Fruit fly (Drosophila melanogaster) whole organism, prepupa: Measurements from ENCODE around the gene Inx2.

Experiments
- CG10631 ChIP-seq: fragments of 200-800 bp; sonication (Bioruptor generic); optimal IDR thresholded peaks from 2 replicates; lab custom pipeline; 2016; ENCODE audit warnings: missing biosample characterization, missing genetic modification characterization
- CG10669 ChIP-seq: fragments of 200-800 bp; sonication (Bioruptor generic); optimal IDR thresholded peaks from 3 replicates; lab custom pipeline; 2018; ENCODE audit warnings: missing biosample characterization, mild to moderate bottlenecking, missing genetic modification characterization, moderate library complexity
- CG11294 ChIP-seq: fragments of 200-800 bp; sonication (Bioruptor generic); IDR thresholded peaks from 2 replicates; pipeline ENCODE4 v1.3.6; 2022; ENCODE audit warnings: missing biosample characterization, missing genetic modification characterization
- CG11762 ChIP-seq: fragments of 200-800 bp; sonication (Bioruptor generic); optimal IDR thresholded peaks from 3 replicates; lab custom pipeline; 2016; ENCODE audit warnings: missing biosample characterization, missing genetic modification characterization; ENCODE audit not compliant: insufficient read depth
- CG15336 ChIP-seq: fragments of 200-800 bp; sonication (Bioruptor generic); IDR thresholded peaks from 2 replicates; pipeline ENCODE4 v1.3.6; 2022; ENCODE audit warnings: missing biosample characterization, missing genetic modification characterization
- CG1621 ChIP-seq: fragments of 200-800 bp; sonication (Bioruptor generic); optimal IDR thresholded peaks from 3 replicates; lab custom pipeline; 2018; ENCODE audit warnings: missing biosample characterization, mild to moderate bottlenecking, missing genetic modification characterization
- CG16779 ChIP-seq: fragments of 200-800 bp; sonication (Bioruptor generic); optimal IDR thresholded peaks from 3 replicates; lab custom pipeline; 2017; ENCODE audit warnings: missing biosample characterization, mild to moderate bottlenecking, missing genetic modification characterization
- CG3032 ChIP-seq: fragments of 200-800 bp; optimal IDR thresholded peaks from 2 replicates; lab custom pipeline; 2019; ENCODE audit warnings: missing biosample characterization, mild to moderate bottlenecking, missing genetic modification characterization, moderate library complexity
- CG31627 ChIP-seq: fragments of 200-800 bp; sonication (Bioruptor generic); optimal IDR thresholded peaks from 3 replicates; lab custom pipeline; 2016; ENCODE audit warnings: missing biosample characterization, missing genetic modification characterization
- CG32006 ChIP-seq: fragments of 200-800 bp; sonication (Bioruptor generic); optimal IDR thresholded peaks from 3 replicates; lab custom pipeline; 2017; ENCODE audit warnings: missing biosample characterization, mild to moderate bottlenecking, missing genetic modification characterization
- CG34406 ChIP-seq: fragments of 200-800 bp; sonication (Bioruptor generic); optimal IDR thresholded peaks from 3 replicates; lab custom pipeline; 2016; ENCODE audit warnings: missing biosample characterization, missing genetic modification characterization
- CG4318 ChIP-seq: fragments of 200-800 bp; sonication (Bioruptor generic); optimal IDR thresholded peaks from 3 replicates; lab custom pipeline; 2017; ENCODE audit warnings: missing biosample characterization, mild to moderate bottlenecking, missing genetic modification characterization
- CG6163 ChIP-seq: fragments of 200-800 bp; sonication (Bioruptor generic); IDR thresholded peaks from 3 replicates; pipeline ENCODE4 v1.3.6; 2022; ENCODE audit warnings: missing biosample characterization, missing genetic modification characterization
- CG6276 ChIP-seq: fragments of 200-800 bp; sonication (Bioruptor generic); optimal IDR thresholded peaks from 2 replicates; lab custom pipeline; 2017; ENCODE audit warnings: missing biosample characterization, mild to moderate bottlenecking, missing genetic modification characterization
- CG6792 ChIP-seq: fragments of 200-800 bp; sonication (Bioruptor generic); optimal IDR thresholded peaks from 3 replicates; lab custom pipeline; 2016; ENCODE audit warnings: missing biosample characterization, missing genetic modification characterization
- CG6808 ChIP-seq: fragments of 200-800 bp; sonication (Bioruptor generic); optimal IDR thresholded peaks from 3 replicates; lab custom pipeline; 2017; ENCODE audit warnings: missing biosample characterization, missing genetic modification characterization, mild to moderate bottlenecking, moderate library complexity, missing genetic modification reagents
- CG6854 ChIP-seq: fragments of 200-800 bp; sonication (Bioruptor generic); optimal IDR thresholded peaks from 2 replicates; lab custom pipeline; 2017; ENCODE audit warnings: missing biosample characterization, mild to moderate bottlenecking, missing genetic modification characterization
- CG7368 ChIP-seq: fragments of 200-800 bp; sonication (Bioruptor generic); optimal IDR thresholded peaks from 3 replicates; lab custom pipeline; 2016; ENCODE audit warnings: missing biosample characterization, missing genetic modification characterization
- CG8319 ChIP-seq: fragments of 200-800 bp; sonication (Bioruptor generic); optimal IDR thresholded peaks from 3 replicates; lab custom pipeline; 2016; ENCODE audit warnings: missing biosample characterization, missing genetic modification characterization
- CG8632 ChIP-seq: fragments of 200-800 bp; sonication (Bioruptor generic); optimal IDR thresholded peaks from 3 replicates; lab custom pipeline; 2016; ENCODE audit warnings: missing biosample characterization, missing genetic modification characterization
- CG9139 ChIP-seq: fragments of 200-800 bp; sonication (Bioruptor generic); optimal IDR thresholded peaks from 3 replicates; lab custom pipeline; 2017; ENCODE audit warnings: missing biosample characterization, mild to moderate bottlenecking, missing genetic modification characterization
- Eip75B ChIP-seq: fragments of 200-800 bp; sonication (Bioruptor generic); optimal IDR thresholded peaks from 3 replicates; lab custom pipeline; 2016; ENCODE audit warnings: missing biosample characterization, missing genetic modification characterization
- Eip78C ChIP-seq: fragments of 200-800 bp; sonication (Bioruptor generic); peaks from one replicate; lab custom pipeline; 2016; ENCODE audit warnings: missing biosample characterization, missing genetic modification characterization
- Eip93F ChIP-seq: fragments of 200-800 bp; sonication (Bioruptor generic); optimal IDR thresholded peaks from 2 replicates; lab custom pipeline; 2016; ENCODE audit warnings: missing biosample characterization, mild to moderate bottlenecking, missing genetic modification characterization
- Hr38 ChIP-seq: sonication (Bioruptor generic); optimal IDR thresholded peaks from 2 replicates; lab custom pipeline; 2016; ENCODE audit warnings: missing biosample characterization, missing genetic modification characterization
- Hr39 ChIP-seq: fragments of 200-800 bp; sonication (Bioruptor generic); optimal IDR thresholded peaks from 2 replicates; lab custom pipeline; 2016; ENCODE audit warnings: missing biosample characterization, missing genetic modification characterization
- Hr4 ChIP-seq: fragments of 200-800 bp; sonication (Bioruptor generic); optimal IDR thresholded peaks from 3 replicates; lab custom pipeline; 2016; ENCODE audit warnings: missing biosample characterization, missing genetic modification characterization
- Lpt ChIP-seq: fragments of 200-800 bp; sonication (Bioruptor generic); optimal IDR thresholded peaks from 3 replicates; lab custom pipeline; 2016; ENCODE audit warnings: missing biosample characterization, missing genetic modification characterization
- Met ChIP-seq: fragments of 200-800 bp; sonication (Bioruptor generic); optimal IDR thresholded peaks from 3 replicates; lab custom pipeline; 2016; ENCODE audit warnings: missing biosample characterization, missing genetic modification characterization
- OdsH ChIP-seq: fragments of 200-800 bp; sonication (Bioruptor generic); optimal IDR thresholded peaks from 3 replicates; lab custom pipeline; 2016; ENCODE audit warnings: missing biosample characterization, missing genetic modification characterization
- Smox ChIP-seq: fragments of 200-800 bp; sonication (Bioruptor generic); optimal IDR thresholded peaks from 3 replicates; lab custom pipeline; 2016; ENCODE audit warnings: missing biosample characterization, missing genetic modification characterization
- Sox102F ChIP-seq: fragments of 200-800 bp; sonication (Bioruptor generic); optimal IDR thresholded peaks from 2 replicates; lab custom pipeline; 2016; ENCODE audit warnings: missing biosample characterization, mild to moderate bottlenecking, missing genetic modification characterization
- Sox14 ChIP-seq: fragments of 200-800 bp; sonication (Bioruptor generic); optimal IDR thresholded peaks from 3 replicates; lab custom pipeline; 2016; ENCODE audit warnings: missing biosample characterization, missing genetic modification characterization
- achi ChIP-seq: fragments of 200-800 bp; sonication (Bioruptor generic); optimal IDR thresholded peaks from 3 replicates; lab custom pipeline; 2016; ENCODE audit warnings: missing biosample characterization, missing genetic modification characterization
- cyc ChIP-seq: fragments of 200-800 bp; sonication (Bioruptor generic); optimal IDR thresholded peaks from 3 replicates; lab custom pipeline; 2016; ENCODE audit warnings: missing biosample characterization, missing genetic modification characterization
- eg ChIP-seq: fragments of 200-800 bp; sonication (Bioruptor generic); IDR thresholded peaks from 3 replicates; pipeline ENCODE4 v1.3.6; 2022; ENCODE audit warnings: missing biosample characterization, missing genetic modification characterization
- esn ChIP-seq: fragments of 200-800 bp; sonication (Bioruptor generic); optimal IDR thresholded peaks from 2 replicates; lab custom pipeline; 2016; ENCODE audit warnings: missing biosample characterization, mild to moderate bottlenecking, missing genetic modification characterization, moderate library complexity
- fd59A ChIP-seq: fragments of 200-800 bp; sonication (Bioruptor generic); optimal IDR thresholded peaks from 2 replicates; lab custom pipeline; 2017; ENCODE audit warnings: missing biosample characterization, mild to moderate bottlenecking, missing genetic modification characterization, missing genetic modification reagents
- fd85E ChIP-seq: fragments of 200-800 bp; sonication (Bioruptor generic); optimal IDR thresholded peaks from 3 replicates; lab custom pipeline; 2016; ENCODE audit warnings: missing biosample characterization, missing genetic modification characterization
- fkh ChIP-seq: fragments of 200-800 bp; sonication (Bioruptor generic); optimal IDR thresholded peaks from 3 replicates; lab custom pipeline; 2017; ENCODE audit warnings: missing biosample characterization, mild to moderate bottlenecking, missing genetic modification characterization, moderate library complexity
- net ChIP-seq: fragments of 200-800 bp; sonication (Bioruptor generic); optimal IDR thresholded peaks from 3 replicates; lab custom pipeline; 2016; ENCODE audit warnings: missing biosample characterization, missing genetic modification characterization
- pdm3 ChIP-seq: fragments of 200-800 bp; sonication (Bioruptor generic); optimal IDR thresholded peaks from 3 replicates; lab custom pipeline; 2016; ENCODE audit warnings: missing biosample characterization, missing genetic modification characterization
- salr ChIP-seq, 2 experiments: fragments of 200-800 bp; sonication (Bioruptor generic); optimal IDR thresholded peaks; 3 replicates each; lab custom pipeline; 2016 to 2018; ENCODE audit warnings: missing biosample characterization in 2 of 2, missing genetic modification characterization in 2 of 2, mild to moderate bottlenecking in 1 of 2
- svp ChIP-seq: fragments of 200-800 bp; sonication (Bioruptor generic); peaks from one replicate; lab custom pipeline; 2016; ENCODE audit warnings: missing biosample characterization, missing genetic modification characterization
- topi ChIP-seq: fragments of 200-800 bp; sonication (Bioruptor generic); optimal IDR thresholded peaks from 3 replicates; lab custom pipeline; 2016; ENCODE audit warnings: missing biosample characterization, missing genetic modification characterization
- vri ChIP-seq: fragments of 200-800 bp; sonication (Bioruptor generic); optimal IDR thresholded peaks from 3 replicates; lab custom pipeline; 2016; ENCODE audit warnings: missing biosample characterization, mild to moderate bottlenecking, missing genetic modification characterization

Gene Inx2

dm6 chrX:7013320-7014214, 15.1 kb downstream of the Inx2 start, which contains the start of the genes CG3032 and CG4593 (continued):
- TF ChIP-seq CG32006 (GFP tag; lab: Kevin White, UChicago): peak; percentile 94
- TF ChIP-seq CG31627: peak; percentile 90
- TF ChIP-seq Smox: peak; percentile 89
- TF ChIP-seq Hr39 (GFP tag; lab: Kevin White, UChicago): peak; percentile 93
- peak; percentile 53 for TF ChIP-seq vri
- TF ChIP-seq CG4318 (GFP tag; lab: Kevin White, UChicago): peak; percentile 82
- TF ChIP-seq OdsH (GFP tag; lab: Kevin White, UChicago): peak; percentile 95
- TF ChIP-seq net: peak; percentile 89
- TF ChIP-seq cyc (GFP tag; lab: Kevin White, UChicago): peak; percentile 89
- TF ChIP-seq Sox102F (GFP tag; lab: Kevin White, UChicago): peak; percentile 84
- peak; percentile 88 for TF ChIP-seq Lpt (GFP tag; lab: Kevin White, UChicago)
- TF ChIP-seq CG6276 (GFP tag; lab: Kevin White, UChicago): peak; percentile 90
- peak; percentile 88 for TF ChIP-seq Met
- peak; percentile 96 for TF ChIP-seq CG6163
- peak; percentile 89 for TF ChIP-seq CG10631
- TF ChIP-seq Eip93F: no peak
- peak; percentile 38 for TF ChIP-seq fkh (GFP tag; lab: Kevin White, UChicago)
- TF ChIP-seq CG3032: peak; percentile 96
- TF ChIP-seq topi (GFP tag; lab: Kevin White, UChicago): peak; percentile 89
- TF ChIP-seq salr (GFP tag; optimal IDR thresholded peaks at IDR 0.05; lab: Kevin White, UChicago): peak; percentile 76 to 79
- TF ChIP-seq Hr4 (GFP tag; lab: Kevin White, UChicago): peak; percentile 95
- peak; percentile 89 for TF ChIP-seq esn (GFP tag; lab: Kevin White, UChicago)
- peak; percentile 73 for TF ChIP-seq Hr38
- peak; percentile 81 for TF ChIP-seq Eip75B (GFP tag; lab: Kevin White, UChicago)
- TF ChIP-seq CG11762 (GFP tag; lab: Kevin White, UChicago): peak; percentile 81
- TF ChIP-seq CG11294 (GFP tag; lab: Robert Waterston, UW): peak; percentile 95
- peak; percentile 95 for TF ChIP-seq pdm3 (GFP tag; lab: Kevin White, UChicago)
- peak; percentile 94 for TF ChIP-seq Sox14 (GFP tag; lab: Kevin White, UChicago)
- peak; percentile 97 for TF ChIP-seq Eip78C

dm6 chrX:7014931-7015428, 16.5 kb downstream of the Inx2 start:
- no peak for TF ChIP-seq Hr38
- TF ChIP-seq Sox14 (GFP tag; lab: Kevin White, UChicago): peak; percentile 25
- TF ChIP-seq esn (GFP tag; lab: Kevin White, UChicago): peak; percentile 49
- TF ChIP-seq Hr4 (GFP tag; lab: Kevin White, UChicago): peak; percentile 61
- peak; percentile 60; the same call in 2 of the 3 replicates for TF ChIP-seq eg (GFP tag; lab: Robert Waterston, UW)
- peak; percentile 23 for TF ChIP-seq CG6808 (GFP tag; lab: Kevin White, UChicago)
- peak; percentile 11 for TF ChIP-seq cyc (GFP tag; lab: Kevin White, UChicago)
- no peak for TF ChIP-seq CG6276 (GFP tag; lab: Kevin White, UChicago)
- TF ChIP-seq Eip93F: no peak
- TF ChIP-seq CG16779 (tag; lab: Kevin White, UChicago): peak; percentile 30
- peak; percentile 85 for TF ChIP-seq svp (GFP tag; lab: Kevin White, UChicago)
- no peak for TF ChIP-seq CG7368 (GFP tag; lab: Kevin White, UChicago)
- peak; percentile 23 for TF ChIP-seq CG8632 (GFP tag; lab: Kevin White, UChicago)
- TF ChIP-seq net: no peak
- peak; percentile 16 for TF ChIP-seq achi (GFP tag; lab: Kevin White, UChicago)
- peak; percentile 58; the same call in 2 of the 3 replicates for TF ChIP-seq CG6163
- TF ChIP-seq CG6792 (GFP tag; lab: Kevin White, UChicago): peak; percentile 32
- no peak for TF ChIP-seq CG6854
- peak; percentile 22 for TF ChIP-seq topi (GFP tag; lab: Kevin White, UChicago)
- TF ChIP-seq CG3032: peak; percentile 82
- TF ChIP-seq CG9139 (GFP tag; lab: Kevin White, UChicago): no peak
- TF ChIP-seq fd59A: no peak
- TF ChIP-seq fkh (GFP tag; lab: Kevin White, UChicago): peak; percentile 39
- TF ChIP-seq Hr39 (GFP tag; lab: Kevin White, UChicago): peak; percentile 16
- TF ChIP-seq Sox102F (GFP tag; lab: Kevin White, UChicago): peak; percentile 10
- no peak for TF ChIP-seq CG11294 (GFP tag; lab: Robert Waterston, UW)
- TF ChIP-seq CG1621 (tag; lab: Kevin White, UChicago): no peak
- no peak for TF ChIP-seq fd85E (GFP tag; lab: Kevin White, UChicago)
- peak; percentile 45 for TF ChIP-seq pdm3 (GFP tag; lab: Kevin White, UChicago)
- peak; percentile 60 for TF ChIP-seq CG15336
- no peak for TF ChIP-seq salr (GFP tag; optimal IDR thresholded peaks at IDR 0.05; lab: Kevin White, UChicago)
- TF ChIP-seq CG34406 (GFP tag; lab: Kevin White, UChicago): peak; percentile 5
- no peak for TF ChIP-seq CG10669 (GFP tag; lab: Kevin White, UChicago)
- no peak for TF ChIP-seq CG8319 (GFP tag; lab: Kevin White, UChicago)
